Worm (Caenorhabditis elegans): ENCODE data around the gene K01D12.15.

Gene K01D12.15

ce11 chrV:12417277-12417676, 31.0 kb downstream of the K01D12.15 start, which contains the start of gene cdr-3:
TSS of gene cdr-3 (minus strand) at chrV:12417377.
- TF ChIP-seq ceh-28 (tag; optimal IDR thresholded peaks at IDR 0.05) (no peak), nhr-12 (tag; optimal IDR thresholded peaks at IDR 0.05) (no peak), fos-1 (tag; optimal IDR thresholded peaks at IDR 0.05) (no peak), elt-2 (tag; optimal IDR thresholded peaks at IDR 0.05) (no peak), lsy-12 (tag; optimal IDR thresholded peaks at IDR 0.05) (no peak), R02D3.7 (tag; optimal IDR thresholded peaks at IDR 0.05) (no peak), ztf-4 (tag; optimal IDR thresholded peaks at IDR 0.05) (no peak), aly-2 (tag; optimal IDR thresholded peaks at IDR 0.05) (no peak)

- no peak for TF ChIP-seq mml-1 (tag; optimal IDR thresholded peaks at IDR 0.05)
Observed at ce11 chrV:12418292-12418691, 32.0 kb downstream of the K01D12.15 start, which contains the start of gene C54D10.3. TSS of gene C54D10.3 (plus strand) at chrV:12418592.

DNA sequence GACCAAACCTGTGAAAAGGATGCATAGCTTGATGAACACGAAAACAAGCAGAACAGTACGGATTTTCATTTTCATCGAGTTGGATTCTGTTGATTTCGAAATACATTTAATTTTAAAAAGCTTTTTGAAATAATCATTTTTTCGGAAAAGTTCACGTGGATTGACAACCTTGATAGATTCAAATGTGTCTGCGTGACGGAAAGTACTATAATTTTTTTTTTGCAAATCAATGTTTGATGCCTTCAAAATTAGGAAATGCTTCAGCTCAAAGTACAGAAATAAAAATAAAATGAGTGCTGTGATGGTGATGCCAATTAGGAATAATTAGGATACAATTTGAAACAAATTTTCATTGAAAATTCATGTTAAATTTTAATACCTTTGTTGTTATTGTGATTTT, 34.6 kb downstream of the K01D12.15 start, which contains the start of gene C54D10.4:
Gene C54D10.4, minus strand, starts transcription at position 101 of the 400 bp plus-strand sequence.
- TF ChIP-seq unc-39 (tag; optimal IDR thresholded peaks at IDR 0.05), result no peak
- no peak for TF ChIP-seq ceh-16 (tag; optimal IDR thresholded peaks at IDR 0.05)
- no peak for TF ChIP-seq ama-1 (optimal IDR thresholded peaks at IDR 0.05)
- no peak for TF ChIP-seq fkh-2 (tag; optimal IDR thresholded peaks at IDR 0.05)
- TF ChIP-seq ztf-4 (tag; optimal IDR thresholded peaks at IDR 0.05), result no peak
- TF ChIP-seq zag-1 (tag; optimal IDR thresholded peaks at IDR 0.05), result no peak
- no peak for TF ChIP-seq ZK546.5 (tag; optimal IDR thresholded peaks at IDR 0.05)
- no peak for TF ChIP-seq nhr-237 (tag; optimal IDR thresholded peaks at IDR 0.05)
- no peak for TF ChIP-seq hmg-11 (tag; optimal IDR thresholded peaks at IDR 0.05)
- TF ChIP-seq ceh-28 (tag; optimal IDR thresholded peaks at IDR 0.05), result no peak
- no peak for TF ChIP-seq nhr-67 (tag; optimal IDR thresholded peaks at IDR 0.05)
- no peak for TF ChIP-seq elt-1 (tag; optimal IDR thresholded peaks at IDR 0.05)
- TF ChIP-seq nhr-43 (tag; optimal IDR thresholded peaks at IDR 0.05; ENCODE audit: poor library complexity, severe bottlenecking), result no peak
- TF ChIP-seq nhr-77 (tag; optimal IDR thresholded peaks at IDR 0.05), result no peak
- no peak for TF ChIP-seq pqm-1 (tag; optimal IDR thresholded peaks at IDR 0.05)
- no peak for TF ChIP-seq nhr-11 (tag; optimal IDR thresholded peaks at IDR 0.05)
- TF ChIP-seq pha-4 (tag; optimal IDR thresholded peaks at IDR 0.05), result no peak
- no peak for TF ChIP-seq nhr-25 (tag; optimal IDR thresholded peaks at IDR 0.05)

- no peak for TF ChIP-seq lin-15B (tag; optimal IDR thresholded peaks at IDR 0.05)
- TF ChIP-seq hmg-11 (tag; optimal IDR thresholded peaks at IDR 0.05), result no peak
- TF ChIP-seq nhr-11 (tag; optimal IDR thresholded peaks at IDR 0.05), result no peak
- TF ChIP-seq fos-1 (tag; optimal IDR thresholded peaks at IDR 0.05), result no peak
- no peak for TF ChIP-seq ztf-11 (tag; optimal IDR thresholded peaks at IDR 0.05)
- no peak for TF ChIP-seq snpc-4 (tag; optimal IDR thresholded peaks at IDR 0.05)
- TF ChIP-seq jun-1 (tag; optimal IDR thresholded peaks at IDR 0.05), result no peak
- no peak for TF ChIP-seq nhr-77 (tag; optimal IDR thresholded peaks at IDR 0.05)
- no peak for TF ChIP-seq daf-12 (tag; optimal IDR thresholded peaks at IDR 0.05)
- no peak for TF ChIP-seq tbx-2 (tag; optimal IDR thresholded peaks at IDR 0.05)
- no peak for TF ChIP-seq pqm-1 (tag; optimal IDR thresholded peaks at IDR 0.05)
Observed at ce11 chrV:12421360-12421759, 35.1 kb downstream of the K01D12.15 start.

- TF ChIP-seq nhr-77 (tag; optimal IDR thresholded peaks at IDR 0.05), result no peak
- TF ChIP-seq unc-39 (tag; optimal IDR thresholded peaks at IDR 0.05), result no peak
- TF ChIP-seq sea-2 (GFP tag; optimal IDR thresholded peaks at IDR 0.05), result no peak
- TF ChIP-seq fkh-10 (GFP tag; optimal IDR thresholded peaks at IDR 0.05), result no peak
- no peak for TF ChIP-seq ztf-4 (tag; optimal IDR thresholded peaks at IDR 0.05)
- no peak for TF ChIP-seq R02D3.7 (tag; optimal IDR thresholded peaks at IDR 0.05)
Observed at ce11 chrV:12427826-12428225, 41.6 kb downstream of the K01D12.15 start.

DNA sequence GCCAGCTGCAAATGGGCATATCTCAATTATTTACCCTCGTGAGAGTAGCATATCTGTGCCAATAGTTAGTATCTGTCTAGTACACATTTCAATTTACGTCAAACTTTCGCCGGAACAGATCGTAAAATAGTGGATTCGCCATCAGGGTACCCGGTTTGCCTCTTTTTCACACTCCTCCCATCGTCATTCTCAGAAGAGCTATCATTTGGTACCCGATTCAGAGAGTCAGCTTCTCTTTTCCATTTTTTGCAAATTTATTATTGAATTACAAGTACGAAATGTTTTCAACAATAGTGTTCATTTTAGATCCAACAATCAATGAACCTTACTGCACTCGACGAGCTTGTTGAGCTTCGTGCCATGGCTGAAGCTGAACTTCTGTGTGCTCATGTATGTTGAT, 42.8 kb downstream of the K01D12.15 start, which contains the start of gene C54D10.5:
Gene C54D10.5, plus strand, starts transcription at position 301 of the 400 bp plus-strand sequence.
- TF ChIP-seq ama-1 (optimal IDR thresholded peaks at IDR 0.05) (no peak), ztf-4 (tag; optimal IDR thresholded peaks at IDR 0.05) (no peak), daf-12 (tag; optimal IDR thresholded peaks at IDR 0.05) (no peak), mml-1 (tag; optimal IDR thresholded peaks at IDR 0.05) (no peak), lsy-12 (tag; optimal IDR thresholded peaks at IDR 0.05) (no peak), ceh-16 (tag; optimal IDR thresholded peaks at IDR 0.05) (no peak), nhr-12 (tag; optimal IDR thresholded peaks at IDR 0.05) (no peak), ceh-82 (tag; optimal IDR thresholded peaks at IDR 0.05) (no peak), egl-27 (tag; optimal IDR thresholded peaks at IDR 0.05) (no peak), zag-1 (tag; optimal IDR thresholded peaks at IDR 0.05) (no peak), hmg-11 (tag; optimal IDR thresholded peaks at IDR 0.05) (no peak), nhr-67 (tag; optimal IDR thresholded peaks at IDR 0.05) (no peak), aly-2 (tag; optimal IDR thresholded peaks at IDR 0.05) (no peak), fos-1 (tag; optimal IDR thresholded peaks at IDR 0.05) (no peak), ZK546.5 (tag; optimal IDR thresholded peaks at IDR 0.05) (no peak), fkh-2 (tag; optimal IDR thresholded peaks at IDR 0.05) (no peak), tbx-2 (tag; optimal IDR thresholded peaks at IDR 0.05) (no peak), unc-39 (tag; optimal IDR thresholded peaks at IDR 0.05) (no peak), snpc-4 (tag; optimal IDR thresholded peaks at IDR 0.05) (no peak)
